Comparison of ENCODE assay signal across 5 fruit fly cellular contexts in the genomic region with DNA sequence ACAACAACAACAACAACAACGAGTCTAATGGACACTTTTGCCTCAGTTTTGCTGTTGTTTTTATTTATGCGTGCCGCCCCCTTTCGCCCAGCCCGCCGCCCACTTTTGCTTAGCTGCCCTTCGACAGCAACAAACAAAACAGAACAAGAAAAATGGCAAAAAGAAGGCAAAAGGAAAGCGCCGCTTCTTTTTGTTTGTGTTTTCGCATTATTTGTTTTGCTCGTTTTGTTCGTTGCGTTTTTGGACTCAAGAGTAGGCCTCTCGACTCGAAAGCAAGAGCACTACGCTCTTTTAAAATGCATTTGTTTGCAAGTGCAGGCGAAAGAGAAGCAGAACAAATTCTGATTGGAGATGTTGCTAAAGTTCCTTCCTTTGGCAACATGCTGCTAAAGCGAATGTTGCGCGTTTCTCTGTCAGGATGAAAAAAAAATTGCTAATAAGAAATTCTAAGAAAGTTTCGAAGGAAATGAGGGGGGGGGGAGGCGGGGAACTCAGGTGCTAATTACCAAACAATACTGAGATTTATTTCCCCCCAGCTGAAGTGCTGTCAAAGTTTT.
TF ChIP-seq lines count a peak whose summit lies in the region.

No protein-coding gene starts in this region.

- no peak for TF ChIP-seq CTCF in whole organism, embryonic (GFP tag; optimal IDR thresholded peaks at IDR 0.05; lab: Kevin White, UChicago)

TF ChIP-seq in whole organism, adult, 20 proteins besides CTCF, POLR2A, EP300 and RAD21:
- no peak for TF ChIP-seq toe (GFP tag; optimal IDR thresholded peaks at IDR 0.05; lab: Kevin White, UChicago)
- TF ChIP-seq CG7045 (GFP tag; optimal IDR thresholded peaks at IDR 0.05; lab: Kevin White, UChicago) = peak; percentile 6
- no peak for TF ChIP-seq CG1620 (GFP tag; optimal IDR thresholded peaks at IDR 0.05; lab: Kevin White, UChicago)
- no peak for TF ChIP-seq Hr96 (GFP tag; optimal IDR thresholded peaks at IDR 0.05; lab: Kevin White, UChicago)

TF ChIP-seq in whole organism, embryonic, 481 proteins besides CTCF, POLR2A, EP300 and RAD21:
- TF ChIP-seq Drgx (GFP tag; IDR thresholded peaks at IDR 0.05; lab: Robert Waterston, UW) = peak; percentile 71
- TF ChIP-seq bsh (GFP tag; optimal IDR thresholded peaks at IDR 0.05; lab: Kevin White, UChicago) = peak in 1 of 2 experiments; percentile 95
- peak; percentile 80 for TF ChIP-seq CG11504 (tag; optimal IDR thresholded peaks at IDR 0.05; lab: Kevin White, UChicago)
- TF ChIP-seq vnd (GFP tag; IDR thresholded peaks at IDR 0.05; lab: Robert Waterston, UW; ENCODE audit: partially characterized antibody) = no peak
- peak; percentile 97 for TF ChIP-seq nom (GFP tag; optimal IDR thresholded peaks at IDR 0.05; lab: Kevin White, UChicago)
- peak in 1 of 2 experiments; percentile 76 for TF ChIP-seq insv (GFP tag; optimal IDR thresholded peaks at IDR 0.05; lab: Kevin White, UChicago)

TF ChIP-seq in whole organism, prepupa, 60 proteins besides CTCF, POLR2A, EP300 and RAD21 (continues in another document):
- no peak for TF ChIP-seq fd85E (GFP tag; optimal IDR thresholded peaks at IDR 0.05; lab: Kevin White, UChicago)
- TF ChIP-seq CG3919 (GFP tag; optimal IDR thresholded peaks at IDR 0.05; lab: Kevin White, UChicago) = peak; percentile 51
- TF ChIP-seq svp (GFP tag; lab: Kevin White, UChicago) = peak; percentile 39
- TF ChIP-seq esn (GFP tag; optimal IDR thresholded peaks at IDR 0.05; lab: Kevin White, UChicago) = no peak
- TF ChIP-seq Gug (GFP tag; IDR thresholded peaks at IDR 0.05; lab: Robert Waterston, UW) = peak; percentile 31; the same call in 1 of the 2 replicates
- TF ChIP-seq CG11902 (GFP tag; optimal IDR thresholded peaks at IDR 0.05; lab: Kevin White, UChicago) = no peak
- TF ChIP-seq dsx (GFP tag; optimal IDR thresholded peaks at IDR 0.05; lab: Kevin White, UChicago; ENCODE audit: poor library complexity, severe bottlenecking) = peak; percentile 82
- peak; percentile 39 for TF ChIP-seq vri (GFP tag; optimal IDR thresholded peaks at IDR 0.05; lab: Kevin White, UChicago)
- no peak for TF ChIP-seq Eip93F (GFP tag; optimal IDR thresholded peaks at IDR 0.05; lab: Kevin White, UChicago)
- TF ChIP-seq eg (GFP tag; IDR thresholded peaks at IDR 0.05; lab: Robert Waterston, UW) = peak; percentile 90
- peak; percentile 18 for TF ChIP-seq dac (GFP tag; optimal IDR thresholded peaks at IDR 0.05; lab: Kevin White, UChicago)
- no peak for TF ChIP-seq Smox (GFP tag; optimal IDR thresholded peaks at IDR 0.05; lab: Kevin White, UChicago)
- peak; percentile 11 for TF ChIP-seq Blimp-1 (GFP tag; optimal IDR thresholded peaks at IDR 0.05; lab: Kevin White, UChicago)
- TF ChIP-seq fd59A (GFP tag; optimal IDR thresholded peaks at IDR 0.05; lab: Kevin White, UChicago) = peak; percentile 55
- TF ChIP-seq CG10631 (GFP tag; optimal IDR thresholded peaks at IDR 0.05; lab: Kevin White, UChicago) = no peak
- TF ChIP-seq Sox15 (GFP tag; optimal IDR thresholded peaks at IDR 0.05; lab: Kevin White, UChicago) = no peak
- TF ChIP-seq Eip78C (GFP tag; lab: Kevin White, UChicago) = peak; percentile 13
- peak; percentile 82 for TF ChIP-seq spab (GFP tag; optimal IDR thresholded peaks at IDR 0.05; lab: Kevin White, UChicago)
- TF ChIP-seq topi (GFP tag; optimal IDR thresholded peaks at IDR 0.05; lab: Kevin White, UChicago) = peak; percentile 4
- peak; percentile 88 for TF ChIP-seq CG16779 (tag; optimal IDR thresholded peaks at IDR 0.05; lab: Kevin White, UChicago)
- peak; percentile 1 for TF ChIP-seq CG6792 (GFP tag; optimal IDR thresholded peaks at IDR 0.05; lab: Kevin White, UChicago)
- TF ChIP-seq Lpt (GFP tag; optimal IDR thresholded peaks at IDR 0.05; lab: Kevin White, UChicago) = peak; percentile 57
- peak; percentile 94 for TF ChIP-seq ss (GFP tag; optimal IDR thresholded peaks at IDR 0.05; lab: Kevin White, UChicago)
- peak; percentile 62 for TF ChIP-seq CG15336 (GFP tag; IDR thresholded peaks at IDR 0.05; lab: Robert Waterston, UW)
- TF ChIP-seq Ets96B (tag; optimal IDR thresholded peaks at IDR 0.05; lab: Kevin White, UChicago) = peak; percentile 76

TF ChIP-seq in whole organism, pupa, 21 proteins besides CTCF, POLR2A, EP300 and RAD21:
- peak; percentile 84 for TF ChIP-seq CG8159 (tag; optimal IDR thresholded peaks at IDR 0.05; lab: Kevin White, UChicago)
- TF ChIP-seq Pif1B (GFP tag; optimal IDR thresholded peaks at IDR 0.05; lab: Kevin White, UChicago) = peak; percentile 77
- TF ChIP-seq CG14655 (GFP tag; optimal IDR thresholded peaks at IDR 0.05; lab: Kevin White, UChicago) = peak; percentile 83
- no peak for TF ChIP-seq EcR (GFP tag; optimal IDR thresholded peaks at IDR 0.05; lab: Kevin White, UChicago)
- TF ChIP-seq gl (tag; optimal IDR thresholded peaks at IDR 0.05; lab: Kevin White, UChicago) = peak; percentile 96
- TF ChIP-seq rn (GFP tag; IDR thresholded peaks at IDR 0.05; lab: Robert Waterston, UW) = peak; percentile 66
- peak; percentile 46; the same call in 1 of the 2 replicates for TF ChIP-seq CG32121 (GFP tag; IDR thresholded peaks at IDR 0.05; lab: Robert Waterston, UW)
- TF ChIP-seq CG10348 (GFP tag; IDR thresholded peaks at IDR 0.05; lab: Robert Waterston, UW) = no peak
- peak; percentile 14 for TF ChIP-seq D1 (tag; optimal IDR thresholded peaks at IDR 0.05; lab: Kevin White, UChicago)
- peak; percentile 66 for TF ChIP-seq Ets98B (GFP tag; IDR thresholded peaks at IDR 0.05; lab: Robert Waterston, UW)
- peak; percentile 71 for TF ChIP-seq CG17806 (tag; optimal IDR thresholded peaks at IDR 0.05; lab: Kevin White, UChicago)
- peak; percentile 96 for TF ChIP-seq CG12605 (GFP tag; IDR thresholded peaks at IDR 0.05; lab: Robert Waterston, UW)
- TF ChIP-seq CG9948 (tag; optimal IDR thresholded peaks at IDR 0.05; lab: Kevin White, UChicago) = peak; percentile 77
- peak; percentile 82 for TF ChIP-seq CG15710 (tag; optimal IDR thresholded peaks at IDR 0.05; lab: Kevin White, UChicago)
- TF ChIP-seq Pif1A (GFP tag; optimal IDR thresholded peaks at IDR 0.05; lab: Kevin White, UChicago) = peak; percentile 79
- TF ChIP-seq CG34367 (tag; optimal IDR thresholded peaks at IDR 0.05; lab: Kevin White, UChicago) = peak; percentile 87
- TF ChIP-seq CG8301 (tag; optimal IDR thresholded peaks at IDR 0.05; lab: Kevin White, UChicago) = peak; percentile 73
- TF ChIP-seq CG13204 (GFP tag; optimal IDR thresholded peaks at IDR 0.05; lab: Kevin White, UChicago) = peak; percentile 92
- TF ChIP-seq Snoo (tag; optimal IDR thresholded peaks at IDR 0.05; lab: Kevin White, UChicago) = peak; percentile 72
- TF ChIP-seq fd96Ca (GFP tag; IDR thresholded peaks at IDR 0.05; lab: Robert Waterston, UW) = peak; percentile 73; the same call in 2 of the 3 replicates
- TF ChIP-seq CG4496 (GFP tag; IDR thresholded peaks at IDR 0.05; lab: Robert Waterston, UW) = peak; percentile 93
TF ChIP-seq in whole organism, pupa: peak in this region for 19.

TF ChIP-seq in whole organism, wandering third instar larva, 38 proteins besides CTCF, POLR2A, EP300 and RAD21:
- TF ChIP-seq tai (GFP tag; optimal IDR thresholded peaks at IDR 0.05; lab: Kevin White, UChicago) (no peak), brk (GFP tag; optimal IDR thresholded peaks at IDR 0.05; lab: Kevin White, UChicago) (no peak), psq (GFP tag; optimal IDR thresholded peaks at IDR 0.05; lab: Kevin White, UChicago) (peak; percentile 23), Jra (GFP tag; optimal IDR thresholded peaks at IDR 0.05; lab: Kevin White, UChicago) (no peak), Dif (GFP tag; optimal IDR thresholded peaks at IDR 0.05; lab: Kevin White, UChicago; ENCODE audit: partially characterized antibody) (no peak), br (GFP tag; optimal IDR thresholded peaks at IDR 0.05; lab: Kevin White, UChicago) (no peak), Vsx2 (GFP tag; optimal IDR thresholded peaks at IDR 0.05; lab: Kevin White, UChicago; ENCODE audit: partially characterized antibody) (no peak), CrebA (GFP tag; optimal IDR thresholded peaks at IDR 0.05; lab: Kevin White, UChicago; ENCODE audit: borderline replicate concordance) (peak; percentile 66), h (GFP tag; optimal IDR thresholded peaks at IDR 0.05; lab: Kevin White, UChicago) (no peak), CG32264 (GFP tag; optimal IDR thresholded peaks at IDR 0.05; lab: Kevin White, UChicago) (no peak), CG9705 (GFP tag; optimal IDR thresholded peaks at IDR 0.05; lab: Kevin White, UChicago) (peak; percentile 9), woc (GFP tag; optimal IDR thresholded peaks at IDR 0.05; lab: Kevin White, UChicago) (no peak), Sp1 (GFP tag; optimal IDR thresholded peaks at IDR 0.05; lab: Kevin White, UChicago) (peak; percentile 81), Rel (GFP tag; optimal IDR thresholded peaks at IDR 0.05; lab: Kevin White, UChicago) (no peak), Rel (tag; optimal IDR thresholded peaks at IDR 0.05; lab: Kevin White, UChicago) (peak; percentile 37), foxo (GFP tag; optimal IDR thresholded peaks at IDR 0.05; lab: Kevin White, UChicago) (no peak), OdsH (GFP tag; optimal IDR thresholded peaks at IDR 0.05; lab: Kevin White, UChicago) (no peak), sage (GFP tag; optimal IDR thresholded peaks at IDR 0.05; lab: Kevin White, UChicago) (no peak), lola (GFP tag; optimal IDR thresholded peaks at IDR 0.05; lab: Kevin White, UChicago) (no peak), ey (GFP tag; optimal IDR thresholded peaks at IDR 0.05; lab: Kevin White, UChicago) (no peak), dsf (GFP tag; optimal IDR thresholded peaks at IDR 0.05; lab: Kevin White, UChicago; ENCODE audit: borderline replicate concordance) (no peak), Myc (optimal IDR thresholded peaks at IDR 0.05; lab: Kevin White, UChicago) (no peak), pan (optimal IDR thresholded peaks at IDR 0.05; lab: Kevin White, UChicago) (no peak), rgr (GFP tag; optimal IDR thresholded peaks at IDR 0.05; lab: Kevin White, UChicago) (no peak), sv (GFP tag; optimal IDR thresholded peaks at IDR 0.05; lab: Kevin White, UChicago) (no peak), N (GFP tag; optimal IDR thresholded peaks at IDR 0.05; lab: Kevin White, UChicago) (no peak), Hr78 (GFP tag; optimal IDR thresholded peaks at IDR 0.05; lab: Kevin White, UChicago) (no peak), dmrt93B (GFP tag; optimal IDR thresholded peaks at IDR 0.05; lab: Kevin White, UChicago) (no peak), Hr83 (GFP tag; optimal IDR thresholded peaks at IDR 0.05; lab: Kevin White, UChicago; ENCODE audit: poor library complexity, severe bottlenecking) (no peak)
TF ChIP-seq in whole organism, wandering third instar larva: peak in this region for 5.
